Worm (Caenorhabditis elegans): ENCODE measurements around the gene F49E12.8.

- TF ChIP-seq nhr-237 (tag; optimal IDR thresholded peaks at IDR 0.05) (no peak), snpc-4 (tag; optimal IDR thresholded peaks at IDR 0.05) (no peak)
These were observed 35.1 kb upstream of the F49E12.8 start for ce11 chrII:8428947-8429919.
